Fruit fly (Drosophila melanogaster) whole organism: ENCODE results near the gene blp.

ENCODE experiments used
- CG8478 ChIP-seq: fragments of >200 bp; optimal IDR thresholded peaks from 2 replicates; lab custom pipeline; 2018; ENCODE audit warnings: inconsistent platforms
- Dll ChIP-seq: fragments of >200 bp; optimal IDR thresholded peaks from 2 replicates; lab custom pipeline; 2017
- EcR ChIP-seq, 2 experiments: fragments of >200 bp; optimal IDR thresholded peaks; 2 replicates each; lab custom pipeline; 2017; ENCODE audit warnings: missing biosample characterization in 2 of 2, missing genetic modification characterization in 2 of 2, missing genetic modification reagents in 2 of 2
- pan ChIP-seq: fragments of >200 bp; optimal IDR thresholded peaks from 2 replicates; lab custom pipeline; 2017
- psq ChIP-seq: fragments of >200 bp; optimal IDR thresholded peaks from 2 replicates; lab custom pipeline; 2017
- usp ChIP-seq: fragments of >200 bp; optimal IDR thresholded peaks from 2 replicates; lab custom pipeline; 2017; ENCODE audit warnings: missing biosample characterization, missing genetic modification characterization, mixed read lengths

The blp gene

dm6 chr3R:15920751-15921156 lies 12.9 kb upstream of the blp start, which contains the start of gene Fbxl7:
Fbxl7 (plus strand) TSS chr3R:15920898.
- no peak for TF ChIP-seq usp (GFP tag; lab: Kevin White, UChicago)
- no peak for TF ChIP-seq CG8478 (lab: Kevin White, UChicago)
- no peak for TF ChIP-seq psq
- TF ChIP-seq pan (lab: Kevin White, UChicago) = no peak
- TF ChIP-seq EcR (GFP tag; optimal IDR thresholded peaks at IDR 0.05; lab: Kevin White, UChicago) = no peak
- no peak for TF ChIP-seq Dll (lab: Kevin White, UChicago)

DNA sequence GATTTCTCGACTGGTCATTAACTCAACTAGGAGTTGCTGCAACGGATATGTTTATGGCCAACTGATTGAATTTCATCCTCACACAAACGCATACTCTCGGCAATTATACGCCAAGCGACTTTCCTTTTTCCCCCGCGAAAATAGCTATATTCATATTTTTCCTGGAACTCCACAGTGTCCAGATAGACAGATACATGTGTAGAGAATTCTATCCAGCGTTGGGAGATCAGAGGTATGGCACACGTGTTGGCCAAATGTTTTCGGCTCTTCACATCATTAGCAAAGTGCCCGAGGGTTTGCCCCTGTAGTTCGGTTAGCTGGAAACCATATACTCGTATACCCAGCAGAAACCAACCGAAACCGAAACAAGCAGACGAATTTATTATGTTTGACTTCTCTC lies 11.9 kb upstream of the blp start:
- TF ChIP-seq Dll (lab: Kevin White, UChicago) (no peak), pan (lab: Kevin White, UChicago) (no peak), CG8478 (lab: Kevin White, UChicago) (no peak), EcR (GFP tag; optimal IDR thresholded peaks at IDR 0.05; lab: Kevin White, UChicago) (no peak), psq (no peak), usp (GFP tag; lab: Kevin White, UChicago) (no peak)

DNA sequence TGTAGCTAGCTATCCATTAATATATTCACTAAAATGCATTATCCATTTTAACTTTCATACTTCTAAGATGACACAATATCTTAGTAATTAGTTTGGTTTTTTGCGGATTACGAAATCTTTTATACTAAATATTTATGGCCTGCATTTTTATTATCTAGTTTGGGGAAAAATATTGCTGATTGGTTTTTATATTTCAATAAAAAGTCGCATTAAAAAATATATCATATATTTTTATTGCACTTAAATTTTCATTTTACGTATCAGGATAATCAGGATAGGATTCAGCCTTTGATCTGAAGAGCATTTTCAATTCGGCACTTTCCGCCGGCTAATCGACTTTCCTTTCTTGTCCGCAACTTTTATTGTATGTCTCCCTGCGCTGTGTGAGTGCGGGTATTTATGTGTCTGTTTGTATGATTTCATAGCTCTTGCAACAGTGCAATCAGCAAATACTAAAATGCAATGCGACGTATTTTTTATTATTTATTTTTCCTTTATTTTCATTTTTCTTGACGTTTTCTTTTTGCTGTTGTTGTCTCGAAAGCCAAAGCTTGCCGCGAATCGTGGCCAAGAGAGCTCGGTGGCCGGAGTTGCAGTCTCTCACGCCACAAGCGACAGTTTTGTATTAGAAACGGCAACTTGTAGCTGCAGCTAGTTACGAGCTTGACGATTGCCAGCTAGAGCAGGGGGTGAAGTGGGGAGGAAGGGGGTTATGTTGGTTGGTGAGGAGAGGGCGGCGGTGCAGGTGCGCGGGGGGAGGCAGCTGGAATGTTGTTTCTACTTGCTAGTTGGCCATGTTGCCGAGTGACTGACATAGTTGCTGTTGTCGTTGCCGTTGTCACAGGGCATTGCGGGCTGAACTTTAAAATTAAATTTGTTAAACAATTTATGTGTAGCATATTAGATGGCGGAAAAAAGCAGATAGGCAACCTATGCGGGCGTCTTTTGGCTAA lies 10.7 kb upstream of the blp start:
- TF ChIP-seq CG8478 (lab: Kevin White, UChicago) (no peak), pan (lab: Kevin White, UChicago) (no peak), Dll (lab: Kevin White, UChicago) (no peak), usp (GFP tag; lab: Kevin White, UChicago) (no peak), EcR (GFP tag; optimal IDR thresholded peaks at IDR 0.05; lab: Kevin White, UChicago) (no peak), psq (no peak)

dm6 chr3R:15925329-15925728 lies 8.3 kb upstream of the blp start, which contains the start of gene CG34276:
CG34276 (plus strand) TSS chr3R:15925629.
- TF ChIP-seq EcR (GFP tag; optimal IDR thresholded peaks at IDR 0.05; lab: Kevin White, UChicago) (no peak), pan (lab: Kevin White, UChicago) (no peak), psq (no peak), usp (GFP tag; lab: Kevin White, UChicago) (no peak), CG8478 (lab: Kevin White, UChicago) (no peak), Dll (lab: Kevin White, UChicago) (no peak)

- TF ChIP-seq pan (lab: Kevin White, UChicago) = no peak
- no peak for TF ChIP-seq CG8478 (lab: Kevin White, UChicago)
- no peak for TF ChIP-seq Dll (lab: Kevin White, UChicago)
- TF ChIP-seq usp (GFP tag; lab: Kevin White, UChicago) = no peak
- no peak for TF ChIP-seq EcR (GFP tag; optimal IDR thresholded peaks at IDR 0.05; lab: Kevin White, UChicago)
- TF ChIP-seq psq = no peak
Observed at dm6 chr3R:15925939-15926338, 7.7 kb upstream of the blp start.

DNA sequence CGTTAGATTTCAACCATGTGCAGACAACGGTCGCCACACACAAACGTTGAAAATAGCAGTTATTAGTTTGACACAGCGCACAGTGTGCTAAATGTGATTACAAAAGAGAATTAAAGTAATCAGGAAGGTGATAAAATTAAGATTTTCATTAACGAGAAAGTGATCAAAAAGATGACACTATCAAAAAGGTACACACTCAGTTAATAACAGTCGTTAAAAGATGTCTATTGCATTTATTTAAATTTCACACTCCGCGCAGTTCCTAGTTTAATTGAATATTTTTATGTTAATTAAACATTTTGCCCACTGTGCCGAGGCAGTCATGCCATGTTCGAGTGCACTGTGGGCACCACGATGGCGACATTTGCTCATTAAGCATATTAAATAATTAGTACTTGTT lies 6.5 kb upstream of the blp start:
- TF ChIP-seq CG8478 (lab: Kevin White, UChicago) (no peak), Dll (lab: Kevin White, UChicago) (no peak), pan (lab: Kevin White, UChicago) (no peak), psq (no peak), usp (GFP tag; lab: Kevin White, UChicago) (no peak)

DNA sequence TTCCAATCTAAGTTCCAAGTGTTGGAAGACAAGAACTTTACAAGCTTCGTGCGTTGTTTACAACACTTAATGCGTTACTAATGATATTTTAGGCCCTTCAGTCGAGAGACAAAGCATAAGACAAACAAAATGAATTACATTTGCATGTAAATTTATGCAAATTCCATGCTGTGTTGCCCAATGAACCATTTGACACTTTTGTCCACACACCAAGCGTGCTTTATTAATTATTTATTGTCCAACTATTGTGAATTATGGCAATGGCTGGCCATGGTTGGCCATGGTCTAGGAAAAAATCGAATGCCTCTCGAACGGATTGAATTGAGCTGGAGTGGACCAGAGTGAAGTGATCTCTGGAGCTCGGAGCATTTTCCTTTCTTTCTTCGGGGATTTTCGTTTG lies 5.5 kb upstream of the blp start:
- TF ChIP-seq EcR (GFP tag; optimal IDR thresholded peaks at IDR 0.05; lab: Kevin White, UChicago) (no peak), Dll (lab: Kevin White, UChicago) (no peak), psq (no peak), pan (lab: Kevin White, UChicago) (no peak), usp (GFP tag; lab: Kevin White, UChicago) (no peak), CG8478 (lab: Kevin White, UChicago) (no peak)

dm6 chr3R:15930050-15930449 lies 3.6 kb upstream of the blp start:
- TF ChIP-seq Dll (lab: Kevin White, UChicago) = no peak
- TF ChIP-seq EcR (GFP tag; optimal IDR thresholded peaks at IDR 0.05; lab: Kevin White, UChicago) = no peak
- TF ChIP-seq usp (GFP tag; lab: Kevin White, UChicago) = no peak
- no peak for TF ChIP-seq CG8478 (lab: Kevin White, UChicago)
- no peak for TF ChIP-seq pan (lab: Kevin White, UChicago)
- no peak for TF ChIP-seq psq

- TF ChIP-seq usp (GFP tag; lab: Kevin White, UChicago) = no peak
- TF ChIP-seq Dll (lab: Kevin White, UChicago) = no peak
- no peak for TF ChIP-seq CG8478 (lab: Kevin White, UChicago)
- no peak for TF ChIP-seq psq
- no peak for TF ChIP-seq EcR (GFP tag; optimal IDR thresholded peaks at IDR 0.05; lab: Kevin White, UChicago)
- no peak for TF ChIP-seq pan (lab: Kevin White, UChicago)
Observed at dm6 chr3R:15934952-15935351, 1.3 kb downstream of the blp start, which contains the start of gene Sap47. Sap47 (plus strand) TSS chr3R:15935100.

- TF ChIP-seq psq (no peak), usp (GFP tag; lab: Kevin White, UChicago) (no peak), EcR (GFP tag; optimal IDR thresholded peaks at IDR 0.05; lab: Kevin White, UChicago) (no peak), pan (lab: Kevin White, UChicago) (no peak), Dll (lab: Kevin White, UChicago) (no peak), CG8478 (lab: Kevin White, UChicago) (no peak)
Observed at dm6 chr3R:15935538-15935937, 1.9 kb downstream of the blp start.

DNA sequence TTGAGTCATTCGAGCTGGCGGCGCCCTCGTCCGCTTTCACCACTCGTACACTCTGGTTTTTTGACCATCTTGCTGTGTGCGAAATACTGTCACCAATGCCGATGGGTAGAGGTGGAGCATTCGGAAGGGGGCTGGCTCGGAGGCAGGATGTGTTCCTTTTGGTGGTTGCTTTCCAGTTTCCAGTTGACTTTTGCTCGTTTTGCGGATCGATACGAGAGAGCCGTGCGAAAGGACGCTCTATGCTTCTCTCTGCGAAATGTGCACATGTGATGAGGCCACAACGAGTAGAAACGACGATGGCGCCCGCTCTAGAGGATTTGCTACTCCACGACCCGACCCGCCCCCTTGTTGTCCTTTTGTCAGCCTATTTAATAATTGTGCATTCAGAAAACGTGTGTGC lies 4.1 kb downstream of the blp start:
- TF ChIP-seq psq (no peak), Dll (lab: Kevin White, UChicago) (peak; percentile 2), usp (GFP tag; lab: Kevin White, UChicago) (no peak)
